Fruit fly (Drosophila melanogaster) whole organism, embryonic: Measurements from ENCODE around the gene Hecw.

Source experiments
- CG10267 ChIP-seq: fragments of 200-800 bp; sonication (Bioruptor generic); optimal IDR thresholded peaks from 2 replicates; lab custom pipeline; 2018; ENCODE audit warnings: missing biosample characterization, mild to moderate bottlenecking, missing genetic modification characterization, moderate library complexity
- CG10462 ChIP-seq: fragments of 200-800 bp; sonication (Bioruptor generic); optimal IDR thresholded peaks from 2 replicates; lab custom pipeline; 2016; ENCODE audit warnings: missing biosample characterization, missing genetic modification characterization
- CG11398 ChIP-seq: fragments of 200-800 bp; sonication (Bioruptor generic); optimal IDR thresholded peaks from 2 replicates; lab custom pipeline; 2016; ENCODE audit warnings: missing biosample characterization, missing genetic modification characterization
- CG12155 ChIP-seq: fragments of 200-800 bp; sonication (Bioruptor generic); optimal IDR thresholded peaks from 3 replicates; lab custom pipeline; 2016; ENCODE audit warnings: missing biosample characterization, missing genetic modification characterization
- CG12391 ChIP-seq: fragments of 200-800 bp; sonication (Bioruptor generic); optimal IDR thresholded peaks from 3 replicates; lab custom pipeline; 2018; ENCODE audit warnings: missing biosample characterization, mild to moderate bottlenecking, missing genetic modification characterization, moderate library complexity
- CG12744 ChIP-seq: fragments of 200-800 bp; sonication (Bioruptor generic); optimal IDR thresholded peaks from 2 replicates; lab custom pipeline; 2016; ENCODE audit warnings: missing biosample characterization, missing genetic modification characterization
- CG15269 ChIP-seq: fragments of 200-800 bp; sonication (Bioruptor generic); optimal IDR thresholded peaks from 2 replicates; lab custom pipeline; 2018; ENCODE audit warnings: missing biosample characterization, mild to moderate bottlenecking, missing genetic modification characterization, moderate library complexity
- CG16813 ChIP-seq: fragments of 200-800 bp; sonication (Bioruptor generic); IDR thresholded peaks from 3 replicates; pipeline ENCODE4 v1.3.6; 2022; ENCODE audit warnings: missing biosample characterization, missing genetic modification characterization; ENCODE audit not compliant: partially characterized antibody
- CG17359 ChIP-seq: fragments of 200-800 bp; sonication (Bioruptor generic); optimal IDR thresholded peaks from 3 replicates; lab custom pipeline; 2018; ENCODE audit warnings: missing biosample characterization, mild to moderate bottlenecking, missing genetic modification characterization, moderate library complexity
- CG17612 ChIP-seq: fragments of 200-800 bp; sonication (Bioruptor generic); IDR thresholded peaks from 2 replicates; pipeline ENCODE4 v1.3.6; 2022; ENCODE audit warnings: missing biosample characterization, missing genetic modification characterization
- CG17912 ChIP-seq: fragments of 200-800 bp; sonication (Bioruptor generic); optimal IDR thresholded peaks from 2 replicates; lab custom pipeline; 2018; ENCODE audit warnings: missing biosample characterization, mild to moderate bottlenecking, missing genetic modification characterization
- CG18476 ChIP-seq: fragments of 200-800 bp; sonication (Bioruptor generic); optimal IDR thresholded peaks from 2 replicates; lab custom pipeline; 2016; ENCODE audit warnings: missing biosample characterization, mild to moderate bottlenecking, missing genetic modification characterization
- CG2120 ChIP-seq: fragments of 200-800 bp; sonication (Bioruptor generic); optimal IDR thresholded peaks from 3 replicates; lab custom pipeline; 2016; ENCODE audit warnings: missing biosample characterization, missing genetic modification characterization
- CG31365 ChIP-seq: fragments of 200-800 bp; sonication (Bioruptor generic); optimal IDR thresholded peaks from 2 replicates; lab custom pipeline; 2018; ENCODE audit warnings: missing biosample characterization, mild to moderate bottlenecking, missing genetic modification characterization
- CG3838 ChIP-seq: fragments of 200-800 bp; sonication (Bioruptor generic); optimal IDR thresholded peaks from 3 replicates; lab custom pipeline; 2016; ENCODE audit warnings: missing biosample characterization, missing genetic modification characterization
- CG6813 ChIP-seq: fragments of 200-800 bp; sonication (Bioruptor generic); optimal IDR thresholded peaks from 2 replicates; lab custom pipeline; 2017; ENCODE audit warnings: missing biosample characterization, missing genetic modification characterization, mild to moderate bottlenecking, moderate library complexity, missing genetic modification reagents
- CG7372 ChIP-seq: fragments of 200-800 bp; sonication (Bioruptor generic); IDR thresholded peaks from 2 replicates; pipeline ENCODE4 v1.3.6; 2022; ENCODE audit warnings: missing biosample characterization, missing genetic modification characterization
- CG7745 ChIP-seq: fragments of 200-800 bp; sonication (Bioruptor generic); optimal IDR thresholded peaks from 2 replicates; lab custom pipeline; 2018; ENCODE audit warnings: missing biosample characterization, mild to moderate bottlenecking, missing genetic modification characterization, moderate library complexity
- CG8478 ChIP-seq: fragments of >200 bp; optimal IDR thresholded peaks from 2 replicates; lab custom pipeline; 2018
- CHES-1-like ChIP-seq: fragments of 200-800 bp; sonication (Bioruptor generic); optimal IDR thresholded peaks from 2 replicates; lab custom pipeline; 2016; ENCODE audit warnings: missing biosample characterization, missing genetic modification characterization
- Chrac-16 ChIP-seq: fragments of 200-800 bp; sonication (Bioruptor generic); optimal IDR thresholded peaks from 3 replicates; lab custom pipeline; 2016; ENCODE audit warnings: missing biosample characterization, missing genetic modification characterization
- D ChIP-seq, 2 experiments: fragments of 200-800 bp in 1 of 2; fragments of >200 bp in 1 of 2; sonication (Bioruptor generic) in 1 of 2; optimal IDR thresholded peaks; 2 replicates in 1 of 2; 3 replicates in 1 of 2; lab custom pipeline; 2017; ENCODE audit warnings: mild to moderate bottlenecking in 1 of 2, missing biosample characterization in 1 of 2, missing genetic modification characterization in 1 of 2, missing genetic modification reagents in 1 of 2
- D19A ChIP-seq: fragments of 200-800 bp; optimal IDR thresholded peaks from 3 replicates; lab custom pipeline; 2019; ENCODE audit warnings: missing biosample characterization, mild to moderate bottlenecking, missing genetic modification characterization, moderate library complexity
- Deaf1 ChIP-seq: fragments of 200-800 bp; optimal IDR thresholded peaks from 3 replicates; lab custom pipeline; 2019; ENCODE audit warnings: missing biosample characterization, mild to moderate bottlenecking, missing genetic modification characterization, moderate library complexity
- Elba2 ChIP-seq: fragments of 200-800 bp; sonication (Bioruptor generic); optimal IDR thresholded peaks from 3 replicates; lab custom pipeline; 2016; ENCODE audit warnings: missing biosample characterization, missing genetic modification characterization
- Fer2 ChIP-seq: fragments of 200-800 bp; sonication (Bioruptor generic); optimal IDR thresholded peaks from 2 replicates; lab custom pipeline; 2018; ENCODE audit warnings: missing biosample characterization, mild to moderate bottlenecking, missing genetic modification characterization, moderate library complexity
- Gsc ChIP-seq: fragments of 200-800 bp; sonication (Bioruptor generic); IDR thresholded peaks from 2 replicates; pipeline ENCODE4 v1.3.6; 2022; ENCODE audit warnings: missing biosample characterization, missing genetic modification characterization
- Mad ChIP-seq: fragments of 200-800 bp; sonication (Bioruptor generic); optimal IDR thresholded peaks from 2 replicates; lab custom pipeline; 2016; ENCODE audit warnings: missing biosample characterization, missing genetic modification characterization
- NK7.1 ChIP-seq: fragments of 200-800 bp; sonication (Bioruptor generic); optimal IDR thresholded peaks from 3 replicates; lab custom pipeline; 2016; ENCODE audit warnings: missing biosample characterization, missing genetic modification characterization
- PHDP ChIP-seq: fragments of 200-800 bp; sonication (Bioruptor generic); optimal IDR thresholded peaks from 3 replicates; lab custom pipeline; 2018; ENCODE audit warnings: missing biosample characterization, mild to moderate bottlenecking, missing genetic modification characterization, moderate library complexity
- Scr ChIP-seq: fragments of 200-800 bp; sonication (Bioruptor generic); IDR thresholded peaks from 2 replicates; pipeline ENCODE4 v1.3.6; 2022; ENCODE audit warnings: missing biosample characterization, missing genetic modification characterization; ENCODE audit not compliant: partially characterized antibody
- TFAM ChIP-seq: fragments of 200-800 bp; sonication (Bioruptor generic); optimal IDR thresholded peaks from 2 replicates; lab custom pipeline; 2017; ENCODE audit warnings: missing biosample characterization, missing genetic modification characterization, inconsistent platforms
- abd-A ChIP-seq: fragments of 200-800 bp; sonication (Bioruptor generic); optimal IDR thresholded peaks from 3 replicates; lab custom pipeline; 2019; ENCODE audit warnings: missing biosample characterization, mild to moderate bottlenecking, missing genetic modification characterization, moderate library complexity
- bigmax ChIP-seq: fragments of 200-800 bp; sonication (Bioruptor generic); optimal IDR thresholded peaks from 2 replicates; lab custom pipeline; 2018; ENCODE audit warnings: missing biosample characterization, mild to moderate bottlenecking, missing genetic modification characterization
- cad ChIP-seq: fragments of >200 bp; optimal IDR thresholded peaks from 2 replicates; lab custom pipeline; 2017; ENCODE audit warnings: missing biosample characterization, missing genetic modification characterization
- dimm ChIP-seq: fragments of 200-800 bp; sonication (Bioruptor generic); IDR thresholded peaks from 2 replicates; pipeline ENCODE4 v1.3.6; 2022; ENCODE audit warnings: missing biosample characterization, missing genetic modification characterization
- exex ChIP-seq: fragments of 200-800 bp; sonication (Bioruptor generic); optimal IDR thresholded peaks from 4 replicates; lab custom pipeline; 2018; ENCODE audit warnings: missing biosample characterization, mild to moderate bottlenecking, missing genetic modification characterization, moderate library complexity
- fd64A ChIP-seq: fragments of 200-800 bp; sonication (Bioruptor generic); optimal IDR thresholded peaks from 3 replicates; lab custom pipeline; 2018; ENCODE audit warnings: missing biosample characterization, mild to moderate bottlenecking, missing genetic modification characterization
- grau ChIP-seq: fragments of 200-800 bp; optimal IDR thresholded peaks from 3 replicates; lab custom pipeline; 2019; ENCODE audit warnings: missing biosample characterization, mild to moderate bottlenecking, missing genetic modification characterization, moderate library complexity
- h ChIP-seq: fragments of >200 bp; optimal IDR thresholded peaks from 2 replicates; lab custom pipeline; 2017
- jing ChIP-seq: fragments of 200-800 bp; sonication (Bioruptor generic); optimal IDR thresholded peaks from 2 replicates; lab custom pipeline; 2018; ENCODE audit warnings: missing biosample characterization, mild to moderate bottlenecking, missing genetic modification characterization
- kah ChIP-seq: fragments of 200-800 bp; sonication (Bioruptor generic); optimal IDR thresholded peaks from 2 replicates; lab custom pipeline; 2018; ENCODE audit warnings: missing biosample characterization, mild to moderate bottlenecking, missing genetic modification characterization
- ken ChIP-seq: fragments of 200-800 bp; sonication (Bioruptor generic); IDR thresholded peaks from 3 replicates; pipeline ENCODE4 v1.3.6; 2022; ENCODE audit warnings: missing biosample characterization, missing genetic modification characterization
- pho ChIP-seq: fragments of 200-800 bp; sonication (Bioruptor generic); optimal IDR thresholded peaks from 2 replicates; lab custom pipeline; 2016; ENCODE audit warnings: missing biosample characterization, missing genetic modification characterization
- sc ChIP-seq, 3 experiments: fragments of >200 bp in 2 of 3; fragments of 200-800 bp in 1 of 3; sonication (Bioruptor generic) in 1 of 3; optimal IDR thresholded peaks; 2 replicates in 2 of 3; 3 replicates in 1 of 3; lab custom pipeline; 2017; ENCODE audit warnings: mild to moderate bottlenecking in 1 of 3, missing biosample characterization in 1 of 3, missing genetic modification characterization in 1 of 3, missing genetic modification reagents in 1 of 3
- sens ChIP-seq: fragments of 200-800 bp; sonication (Bioruptor generic); peaks from one replicate; lab custom pipeline; 2016; ENCODE audit warnings: missing biosample characterization, missing genetic modification characterization
- sisA ChIP-seq: fragments of 200-800 bp; sonication (Bioruptor generic); IDR thresholded peaks from 2 replicates; pipeline ENCODE4 v1.3.6; 2022; ENCODE audit warnings: missing biosample characterization, missing genetic modification characterization
- sug ChIP-seq: fragments of 200-800 bp; optimal IDR thresholded peaks from 2 replicates; lab custom pipeline; 2019; ENCODE audit warnings: missing biosample characterization, mild to moderate bottlenecking, missing genetic modification characterization, moderate library complexity
- tio ChIP-seq: fragments of 200-800 bp; sonication (Bioruptor generic); optimal IDR thresholded peaks from 2 replicates; lab custom pipeline; 2017; ENCODE audit warnings: missing biosample characterization, missing genetic modification characterization, inconsistent platforms
- zen ChIP-seq: fragments of 200-800 bp; sonication (Bioruptor generic); optimal IDR thresholded peaks from 3 replicates; lab custom pipeline; 2018; ENCODE audit warnings: missing biosample characterization, mild to moderate bottlenecking, missing genetic modification characterization, moderate library complexity

The Hecw gene

dm6 chrX:9646022-9646421, 37.3 kb downstream of the Hecw start (continued):
- TF ChIP-seq TFAM (GFP tag; lab: Kevin White, UChicago) (peak; percentile 82), PHDP (tag; lab: Kevin White, UChicago) (peak; percentile 94), sc (optimal IDR thresholded peaks at IDR 0.05; lab: Kevin White, UChicago) (no peak), sc (GFP tag; optimal IDR thresholded peaks at IDR 0.05; lab: Kevin White, UChicago) (peak; percentile 94), ken (GFP tag; lab: Robert Waterston, UW) (peak; percentile 99), NK7.1 (peak; percentile 95), CG11398 (peak; percentile 95), CHES-1-like (GFP tag; lab: Kevin White, UChicago) (peak; percentile 97), tio (peak; percentile 95), sisA (GFP tag; lab: Robert Waterston, UW) (peak; percentile 97), CG10267 (peak; percentile 90), h (lab: Kevin White, UChicago) (no peak), CG3838 (GFP tag; lab: Kevin White, UChicago) (peak; percentile 90), sens (peak; percentile 99), zen (peak; percentile 90), kah (GFP tag; lab: Kevin White, UChicago) (peak; percentile 94), CG7745 (peak; percentile 41), CG7372 (GFP tag; lab: Robert Waterston, UW) (peak; percentile 96), CG17912 (GFP tag; lab: Kevin White, UChicago) (peak; percentile 93), CG18476 (GFP tag; lab: Kevin White, UChicago) (peak; percentile 95), grau (peak; percentile 94), CG12744 (GFP tag; lab: Kevin White, UChicago) (peak; percentile 94), CG10462 (GFP tag; lab: Kevin White, UChicago) (peak; percentile 93), pho (GFP tag; lab: Kevin White, UChicago) (peak; percentile 94), dimm (GFP tag; lab: Robert Waterston, UW) (peak; percentile 97), abd-A (peak; percentile 50), exex (tag; lab: Kevin White, UChicago) (peak; percentile 69), cad (GFP tag; lab: Kevin White, UChicago) (no peak), Gsc (GFP tag; lab: Robert Waterston, UW) (peak; percentile 91), Chrac-16 (GFP tag; lab: Kevin White, UChicago) (peak; percentile 96), D19A (peak; percentile 91), CG17612 (GFP tag; lab: Robert Waterston, UW) (peak; percentile 92), Mad (peak; percentile 97), Elba2 (GFP tag; lab: Kevin White, UChicago) (peak; percentile 45), Fer2 (tag; lab: Kevin White, UChicago) (peak; percentile 86), CG12155 (peak; percentile 93), CG31365 (peak; percentile 81), fd64A (GFP tag; lab: Kevin White, UChicago) (peak; percentile 96), Deaf1 (tag; lab: Kevin White, UChicago) (peak; percentile 73), Scr (GFP tag; lab: Robert Waterston, UW) (no peak), CG6813 (peak; percentile 96), CG8478 (lab: Kevin White, UChicago) (no peak), CG2120 (GFP tag; lab: Kevin White, UChicago) (peak; percentile 95), bigmax (GFP tag; lab: Kevin White, UChicago) (peak; percentile 68), D (optimal IDR thresholded peaks at IDR 0.05; lab: Kevin White, UChicago) (no peak), D (GFP tag; optimal IDR thresholded peaks at IDR 0.05; lab: Kevin White, UChicago) (peak; percentile 94), CG17359 (tag; lab: Kevin White, UChicago) (peak; percentile 97), CG15269 (tag; lab: Kevin White, UChicago) (peak; percentile 97), CG16813 (GFP tag; lab: Robert Waterston, UW) (no peak), sug (tag; lab: Kevin White, UChicago) (peak; percentile 92), jing (GFP tag; lab: Kevin White, UChicago) (peak; percentile 94), CG12391 (peak; percentile 96)
